Worm (Caenorhabditis elegans): Measurements from ENCODE around the gene K08D8.12.
"Not testable (repeated sequence)": the region's sequence is repeated elsewhere in the genome, so short reads cannot be mapped to it uniquely, and the experiment has no call there.

K08D8.12 gene

DNA sequence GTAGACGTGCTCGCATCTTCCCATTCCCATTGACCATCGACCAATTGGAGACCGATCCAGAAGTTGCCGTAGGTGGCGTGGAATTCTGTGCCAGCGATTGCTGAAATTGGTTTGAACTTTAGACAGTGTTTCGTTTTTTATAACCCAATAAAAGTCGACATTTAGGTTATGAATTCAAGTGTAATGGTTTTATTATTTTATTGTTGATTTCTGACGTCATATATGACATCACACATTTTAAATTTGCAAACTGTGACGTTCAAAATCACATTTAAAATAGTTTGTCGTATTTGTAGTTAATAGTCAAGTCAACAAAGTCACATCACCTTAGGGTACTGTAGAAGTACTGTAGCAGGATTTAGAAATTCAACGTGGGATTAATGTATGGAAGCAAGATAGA lies 23.0 kb upstream of the K08D8.12 start:
- TF ChIP-seq T22C8.4 (GFP tag; IDR thresholded peaks at IDR 0.05) (no peak), ztf-29 (GFP tag; IDR thresholded peaks at IDR 0.05) (no peak), ztf-23 (GFP tag; IDR thresholded peaks at IDR 0.05) (no peak), ref-1 (GFP tag; conservative IDR thresholded peaks at IDR 0.05) (no peak)

DNA sequence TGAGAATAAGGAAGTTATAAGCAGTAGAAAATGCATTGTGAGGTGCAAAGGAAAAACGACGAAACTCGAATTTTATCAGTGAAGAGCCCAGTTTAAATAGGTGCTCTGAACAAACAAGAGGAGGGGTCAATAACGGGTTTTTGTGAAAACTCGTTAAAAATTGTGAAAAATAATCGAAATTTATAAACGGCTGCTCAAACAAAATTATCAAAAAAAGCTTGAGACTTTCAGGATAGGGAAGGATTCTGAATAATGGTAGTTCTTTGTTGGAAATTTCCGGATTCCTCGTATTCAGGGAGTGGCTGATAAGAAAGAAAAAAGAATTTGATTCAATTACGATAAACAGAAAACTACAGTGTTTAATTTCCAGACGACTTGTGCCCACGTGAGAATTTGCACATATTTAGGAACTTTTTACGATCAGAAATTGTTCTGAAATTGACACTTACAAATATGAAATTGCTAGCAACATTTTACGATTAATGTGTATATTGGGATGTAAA lies 21.8 kb upstream of the K08D8.12 start, which contains the start of gene clec-187:
TSS of gene clec-187 (minus strand) at position 51 of the 503 bp plus-strand sequence.
- TF ChIP-seq ztf-23 (GFP tag; IDR thresholded peaks at IDR 0.05) (no peak), cog-1 (tag; optimal IDR thresholded peaks at IDR 0.05) (no peak), med-1 (GFP tag; optimal IDR thresholded peaks at IDR 0.05; ENCODE audit: insufficient read depth) (no peak), flt-1 (GFP tag; IDR thresholded peaks at IDR 0.05) (no peak), ref-1 (GFP tag; conservative IDR thresholded peaks at IDR 0.05) (no peak), ztf-29 (GFP tag; IDR thresholded peaks at IDR 0.05) (no peak), T22C8.4 (GFP tag; IDR thresholded peaks at IDR 0.05) (no peak), klf-2 (GFP tag; conservative IDR thresholded peaks at IDR 0.05) (no peak), tab-1 (GFP tag; IDR thresholded peaks at IDR 0.05) (no peak)

DNA sequence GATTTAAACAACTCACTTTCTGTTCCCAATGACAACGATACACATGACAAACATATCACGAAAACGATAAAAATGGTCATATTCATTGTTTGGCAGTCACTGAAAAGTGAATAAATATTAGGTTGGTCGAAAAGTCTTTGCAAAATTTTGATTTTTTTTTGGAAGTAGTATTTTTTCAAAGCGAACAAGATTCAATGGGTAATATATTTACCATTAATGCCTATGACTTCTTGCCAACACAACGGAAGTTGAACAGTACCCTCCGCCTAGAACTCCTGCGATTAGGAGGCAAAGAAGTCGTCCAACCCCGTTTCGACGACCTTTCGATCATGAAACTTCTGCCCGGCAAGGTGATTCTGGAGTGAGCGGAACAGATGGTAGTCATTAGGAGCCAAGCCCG lies 18.0 kb upstream of the K08D8.12 start, which contains the start of gene ZK896.1:
TSS of gene ZK896.1 (minus strand) at position 101 of the 400 bp plus-strand sequence.
- not testable (repeated sequence) for TF ChIP-seq tab-1, ztf-23, T22C8.4 (GFP tag; IDR thresholded peaks at IDR 0.05)

DNA sequence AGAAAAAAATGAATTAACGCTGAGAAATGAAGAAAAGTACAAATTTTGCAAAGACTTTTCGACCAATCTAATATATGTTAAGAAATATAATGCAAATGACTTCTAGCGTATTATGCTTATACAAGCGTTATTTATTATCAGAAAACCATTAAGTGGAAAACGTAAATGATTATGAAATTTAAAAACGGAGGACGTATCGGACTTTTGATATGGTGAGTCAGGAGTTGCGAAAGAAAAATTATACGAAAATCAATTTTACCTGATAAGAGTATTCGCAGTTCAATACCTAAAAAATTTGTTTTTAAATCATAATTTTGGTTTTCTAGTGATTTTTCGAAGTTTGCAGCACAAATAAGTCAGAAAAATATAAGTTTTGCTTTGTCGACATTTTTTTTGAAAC lies 16.7 kb upstream of the K08D8.12 start:
- TF ChIP-seq tab-1 (GFP tag; IDR thresholded peaks at IDR 0.05) (no peak), ref-1 (GFP tag; conservative IDR thresholded peaks at IDR 0.05) (no peak), cog-1 (tag; optimal IDR thresholded peaks at IDR 0.05) (no peak), med-1 (GFP tag; optimal IDR thresholded peaks at IDR 0.05; ENCODE audit: insufficient read depth) (no peak), ztf-23 (GFP tag; IDR thresholded peaks at IDR 0.05) (no peak), klf-2 (GFP tag; conservative IDR thresholded peaks at IDR 0.05) (no peak), ztf-29 (GFP tag; IDR thresholded peaks at IDR 0.05) (no peak), T22C8.4 (GFP tag; IDR thresholded peaks at IDR 0.05) (no peak), flt-1 (GFP tag; IDR thresholded peaks at IDR 0.05) (no peak)

DNA sequence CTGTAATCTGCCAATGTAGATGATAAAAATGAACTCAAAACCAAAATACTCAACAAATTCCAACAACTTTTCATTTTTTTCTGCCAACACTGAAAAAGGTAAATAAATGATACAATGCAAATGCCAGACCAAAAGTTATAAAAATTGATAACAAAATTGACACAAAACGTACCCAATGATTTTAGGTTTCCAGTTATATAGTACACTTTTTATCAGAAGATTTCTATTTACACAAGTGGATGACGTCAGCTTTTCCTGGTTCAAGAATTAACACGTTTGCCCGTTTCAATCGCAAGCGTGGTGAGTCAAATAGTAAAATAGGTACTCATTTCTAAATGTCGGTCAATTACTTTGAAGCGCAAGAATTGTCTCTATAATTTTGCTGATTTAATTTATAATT lies 13.7 kb upstream of the K08D8.12 start, which contains the start of gene ZK896.5:
TSS of gene ZK896.5 (minus strand) at position 89 of the 400 bp plus-strand sequence.
- TF ChIP-seq flt-1 (GFP tag; IDR thresholded peaks at IDR 0.05) (no peak), ztf-29 (GFP tag; IDR thresholded peaks at IDR 0.05) (no peak), tab-1 (GFP tag; IDR thresholded peaks at IDR 0.05) (no peak), ref-1 (GFP tag; conservative IDR thresholded peaks at IDR 0.05) (no peak), cog-1 (tag; optimal IDR thresholded peaks at IDR 0.05) (no peak), med-1 (GFP tag; optimal IDR thresholded peaks at IDR 0.05; ENCODE audit: insufficient read depth) (no peak), ztf-23 (GFP tag; IDR thresholded peaks at IDR 0.05) (no peak), klf-2 (GFP tag; conservative IDR thresholded peaks at IDR 0.05) (no peak)

DNA sequence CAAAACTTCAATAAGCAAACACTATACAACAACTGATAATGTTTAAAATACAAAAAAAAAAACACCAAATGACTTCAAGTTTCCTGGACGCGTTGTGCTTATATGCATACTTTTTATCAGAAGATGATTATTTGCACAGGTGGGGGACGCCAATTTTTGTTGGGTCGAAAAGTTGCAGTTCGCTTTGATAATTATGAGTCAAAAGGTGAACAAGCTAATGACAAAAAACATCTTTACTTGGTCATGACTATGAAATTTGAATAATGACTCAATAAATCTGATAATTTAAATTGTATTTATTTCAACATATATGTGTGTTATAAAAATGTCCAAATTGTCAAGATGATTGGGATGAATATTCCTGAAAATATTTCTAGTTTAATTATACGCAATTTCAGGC lies 10.1 kb upstream of the K08D8.12 start, which contains the start of gene ZK896.4:
TSS of gene ZK896.4 (minus strand) at position 101 of the 400 bp plus-strand sequence.
- TF ChIP-seq ztf-29 (GFP tag; IDR thresholded peaks at IDR 0.05) (no peak), ztf-23 (GFP tag; IDR thresholded peaks at IDR 0.05) (no peak), med-1 (GFP tag; optimal IDR thresholded peaks at IDR 0.05; ENCODE audit: insufficient read depth) (no peak), cog-1 (tag; optimal IDR thresholded peaks at IDR 0.05) (no peak), ref-1 (GFP tag; conservative IDR thresholded peaks at IDR 0.05) (no peak), T22C8.4 (GFP tag; IDR thresholded peaks at IDR 0.05) (no peak), tab-1 (GFP tag; IDR thresholded peaks at IDR 0.05) (no peak), flt-1 (GFP tag; IDR thresholded peaks at IDR 0.05) (no peak), klf-2 (GFP tag; conservative IDR thresholded peaks at IDR 0.05) (no peak)

DNA sequence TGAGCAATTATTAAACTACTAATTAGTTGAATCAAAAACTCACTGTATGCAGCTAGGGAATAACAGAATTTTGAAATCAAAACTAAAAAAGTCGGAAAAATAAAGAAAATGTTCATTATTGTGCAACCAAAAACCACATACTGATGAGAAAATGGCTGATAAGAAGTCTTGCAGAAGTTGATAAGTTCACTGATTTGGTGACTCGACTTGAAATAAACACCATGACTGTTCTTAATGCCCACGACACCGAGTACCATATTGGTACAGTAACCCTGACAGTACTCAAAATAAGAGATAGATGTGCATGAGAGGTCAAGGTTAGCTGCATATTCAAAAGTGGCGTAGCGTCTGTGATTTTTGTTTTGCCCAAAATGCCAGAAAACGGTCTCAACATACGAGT lies 7.3 kb upstream of the K08D8.12 start:
- no peak for TF ChIP-seq med-1 (GFP tag; optimal IDR thresholded peaks at IDR 0.05; ENCODE audit: insufficient read depth)
- no peak for TF ChIP-seq cog-1 (tag; optimal IDR thresholded peaks at IDR 0.05)
- TF ChIP-seq klf-2 (GFP tag; conservative IDR thresholded peaks at IDR 0.05), result no peak
- TF ChIP-seq flt-1 (GFP tag; IDR thresholded peaks at IDR 0.05), result no peak
- no peak for TF ChIP-seq ref-1 (GFP tag; conservative IDR thresholded peaks at IDR 0.05)
- no peak for TF ChIP-seq ztf-23 (GFP tag; IDR thresholded peaks at IDR 0.05)
- no peak for TF ChIP-seq tab-1 (GFP tag; IDR thresholded peaks at IDR 0.05)
- no peak for TF ChIP-seq ztf-29 (GFP tag; IDR thresholded peaks at IDR 0.05)
- no peak for TF ChIP-seq T22C8.4 (GFP tag; IDR thresholded peaks at IDR 0.05)

DNA sequence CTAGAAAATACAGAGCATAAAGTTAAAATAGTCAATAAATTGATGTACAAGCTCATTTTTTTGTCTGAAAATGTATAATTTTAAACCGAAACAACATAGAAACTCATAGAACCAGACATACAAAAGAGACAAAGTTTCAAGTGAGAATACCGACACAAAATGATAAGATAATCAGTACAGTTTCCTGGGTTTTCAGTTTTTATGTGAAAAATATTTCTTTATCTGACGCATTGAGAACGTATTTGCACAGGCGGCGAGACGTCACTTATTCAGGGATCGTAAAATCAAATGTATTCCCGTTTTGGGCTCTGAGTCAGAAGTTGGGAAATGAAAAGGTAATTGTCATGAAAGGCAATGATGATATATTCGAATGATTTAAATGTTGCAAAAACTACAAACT lies 2.8 kb upstream of the K08D8.12 start, which contains the start of gene K08D8.6:
TSS of gene K08D8.6 (minus strand) at position 64 of the 400 bp plus-strand sequence.
- TF ChIP-seq klf-2 (GFP tag; conservative IDR thresholded peaks at IDR 0.05) (no peak), T22C8.4 (GFP tag; IDR thresholded peaks at IDR 0.05) (no peak), ztf-29 (GFP tag; IDR thresholded peaks at IDR 0.05) (no peak), cog-1 (tag; optimal IDR thresholded peaks at IDR 0.05) (no peak), ref-1 (GFP tag; conservative IDR thresholded peaks at IDR 0.05) (no peak), ztf-23 (GFP tag; IDR thresholded peaks at IDR 0.05) (no peak), med-1 (GFP tag; optimal IDR thresholded peaks at IDR 0.05; ENCODE audit: insufficient read depth) (no peak), flt-1 (GFP tag; IDR thresholded peaks at IDR 0.05) (no peak), tab-1 (GFP tag; IDR thresholded peaks at IDR 0.05) (no peak)

DNA sequence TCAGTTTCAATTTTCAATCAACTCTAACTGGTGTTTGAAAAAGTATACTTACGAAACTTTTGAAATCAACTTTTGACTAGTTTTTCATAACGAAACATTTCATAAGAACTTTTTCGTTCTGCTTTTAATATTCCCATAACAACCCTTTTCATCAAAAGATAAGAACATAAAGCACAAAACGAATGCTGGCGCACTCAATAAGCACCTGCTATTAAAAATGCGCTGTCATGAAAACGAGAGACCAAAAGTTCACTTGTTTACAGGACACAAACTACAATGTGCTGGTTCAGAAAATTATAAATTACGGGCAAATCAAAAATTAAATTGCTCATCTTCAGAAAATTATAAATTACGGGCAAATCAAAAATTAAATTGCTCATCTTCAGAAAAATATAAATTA lies 2.2 kb upstream of the K08D8.12 start:
- TF ChIP-seq ztf-29 (GFP tag; IDR thresholded peaks at IDR 0.05), result no peak
- no peak for TF ChIP-seq ref-1 (GFP tag; conservative IDR thresholded peaks at IDR 0.05)
- TF ChIP-seq ztf-23 (GFP tag; IDR thresholded peaks at IDR 0.05), result no peak
- TF ChIP-seq T22C8.4 (GFP tag; IDR thresholded peaks at IDR 0.05), result no peak
- no peak for TF ChIP-seq cog-1 (tag; optimal IDR thresholded peaks at IDR 0.05)
- no peak for TF ChIP-seq med-1 (GFP tag; optimal IDR thresholded peaks at IDR 0.05; ENCODE audit: insufficient read depth)
- no peak for TF ChIP-seq tab-1 (GFP tag; IDR thresholded peaks at IDR 0.05)
- TF ChIP-seq flt-1 (GFP tag; IDR thresholded peaks at IDR 0.05), result no peak

DNA sequence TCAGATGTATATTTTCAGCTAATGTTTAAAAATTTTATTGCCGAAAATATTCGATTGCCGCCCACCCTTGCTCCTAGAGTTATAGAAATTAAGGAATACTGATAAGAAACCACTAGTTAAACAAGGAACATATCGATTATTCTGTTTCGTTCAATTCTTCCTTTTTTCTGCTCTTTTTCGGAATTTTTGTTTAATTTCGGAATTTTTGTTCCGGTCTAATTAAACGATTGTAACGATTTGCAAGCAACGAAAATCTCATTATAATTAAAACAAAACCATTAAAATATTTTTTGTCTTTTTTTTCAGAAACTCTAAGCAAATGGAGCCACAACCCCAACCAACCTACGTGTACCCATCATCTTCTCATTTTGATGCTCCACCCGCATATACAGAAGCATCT lies 1.1 kb upstream of the K08D8.12 start, which contains the start of gene K08D8.1:
TSS of gene K08D8.1 (plus strand) at position 301 of the 400 bp plus-strand sequence.
- no peak for TF ChIP-seq T22C8.4 (GFP tag; IDR thresholded peaks at IDR 0.05)
- no peak for TF ChIP-seq flt-1 (GFP tag; IDR thresholded peaks at IDR 0.05)
- TF ChIP-seq cog-1 (tag; optimal IDR thresholded peaks at IDR 0.05), result no peak
- TF ChIP-seq ztf-29 (GFP tag; IDR thresholded peaks at IDR 0.05), result no peak
- TF ChIP-seq med-1 (GFP tag; optimal IDR thresholded peaks at IDR 0.05; ENCODE audit: insufficient read depth), result no peak
- TF ChIP-seq ref-1 (GFP tag; conservative IDR thresholded peaks at IDR 0.05), result no peak
- TF ChIP-seq tab-1 (GFP tag; IDR thresholded peaks at IDR 0.05), result no peak
- TF ChIP-seq ztf-23 (GFP tag; IDR thresholded peaks at IDR 0.05), result no peak
- TF ChIP-seq klf-2 (GFP tag; conservative IDR thresholded peaks at IDR 0.05), result no peak

Measured in whole organism, midembryonic.